Fruit fly (Drosophila melanogaster) whole organism, wandering third instar larva: Measurements from ENCODE around the gene Obp28a.
A peak's percentile ranks its signal among the peaks of the same experiment; 100 is the strongest.

Experiments
- Abd-B ChIP-seq: fragments of >200 bp; optimal IDR thresholded peaks from 2 replicates; lab custom pipeline; 2017; ENCODE audit warnings: missing biosample characterization, missing genetic modification characterization
- CG32264 ChIP-seq: fragments of 200-800 bp; sonication (Bioruptor generic); optimal IDR thresholded peaks from 2 replicates; lab custom pipeline; 2016; ENCODE audit warnings: missing biosample characterization, missing genetic modification characterization
- CG9705 ChIP-seq: fragments of 200-800 bp; sonication (Bioruptor generic); optimal IDR thresholded peaks from 2 replicates; lab custom pipeline; 2018; ENCODE audit warnings: missing biosample characterization, mild to moderate bottlenecking, missing genetic modification characterization
- Dfd ChIP-seq: fragments of >200 bp; optimal IDR thresholded peaks from 2 replicates; lab custom pipeline; 2017; ENCODE audit warnings: missing biosample characterization, missing genetic modification characterization
- Dif ChIP-seq: fragments of 200-275, 200-300 bp; sonication (Bioruptor generic); optimal IDR thresholded peaks from 2 replicates; lab custom pipeline; 2018; ENCODE audit warnings: missing biosample characterization, missing genetic modification characterization; ENCODE audit not compliant: partially characterized antibody
- GATAd ChIP-seq: sonication (Bioruptor generic); optimal IDR thresholded peaks from 2 replicates; lab custom pipeline; 2016; ENCODE audit warnings: missing biosample characterization, missing genetic modification characterization
- HLH106 ChIP-seq: fragments of 200-800 bp; optimal IDR thresholded peaks from 3 replicates; lab custom pipeline; 2019; ENCODE audit warnings: missing biosample characterization, mild to moderate bottlenecking, missing genetic modification characterization, moderate library complexity
- Hr83 ChIP-seq: fragments of 200-300 bp; sonication (Bioruptor generic); optimal IDR thresholded peaks from 2 replicates; lab custom pipeline; 2016; ENCODE audit warnings: missing biosample characterization, mild to moderate bottlenecking, missing genetic modification characterization, moderate library complexity; ENCODE audit not compliant: poor library complexity, severe bottlenecking
- Jra ChIP-seq: sonication (Bioruptor generic); optimal IDR thresholded peaks from 2 replicates; lab custom pipeline; 2016; ENCODE audit warnings: missing biosample characterization, missing genetic modification characterization
- Mio ChIP-seq: sonication (Bioruptor generic); optimal IDR thresholded peaks from 2 replicates; lab custom pipeline; 2016; ENCODE audit warnings: missing biosample characterization, missing genetic modification characterization
- Myc ChIP-seq: fragments of >200 bp; optimal IDR thresholded peaks from 2 replicates; lab custom pipeline; 2017
- OdsH ChIP-seq: fragments of 200-800 bp; sonication (Bioruptor generic); optimal IDR thresholded peaks from 2 replicates; lab custom pipeline; 2016; ENCODE audit warnings: missing biosample characterization, mild to moderate bottlenecking, missing genetic modification characterization
- Vsx2 ChIP-seq: fragments of 200-300, 225-300 bp; sonication (Bioruptor generic); optimal IDR thresholded peaks from 2 replicates; lab custom pipeline; 2018; ENCODE audit warnings: missing biosample characterization, missing genetic modification characterization; ENCODE audit not compliant: partially characterized antibody
- br ChIP-seq: fragments of 200-800 bp; sonication (Bioruptor generic); optimal IDR thresholded peaks from 2 replicates; lab custom pipeline; 2016; ENCODE audit warnings: missing biosample characterization, missing genetic modification characterization
- brk ChIP-seq: fragments of 200-800 bp; sonication (Bioruptor generic); optimal IDR thresholded peaks from 2 replicates; lab custom pipeline; 2016; ENCODE audit warnings: missing biosample characterization, mild to moderate bottlenecking, missing genetic modification characterization
- dl ChIP-seq, 2 experiments: fragments of 175-275, 200-275 bp in 1 of 2; fragments of 200-275 bp in 1 of 2; sonication (Bioruptor generic); optimal IDR thresholded peaks; lab custom pipeline; 2018; ENCODE audit warnings: mild to moderate bottlenecking in 2 of 2, missing biosample characterization in 2 of 2, missing genetic modification characterization in 2 of 2, moderate library complexity in 2 of 2; ENCODE audit not compliant: partially characterized antibody in 2 of 2, insufficient read depth in 1 of 2
- dmrt93B ChIP-seq: fragments of 200-800 bp; sonication (Bioruptor generic); optimal IDR thresholded peaks from 2 replicates; lab custom pipeline; 2018; ENCODE audit warnings: missing biosample characterization, mild to moderate bottlenecking, missing genetic modification characterization
- ey ChIP-seq: fragments of 200-800 bp; sonication (Bioruptor generic); optimal IDR thresholded peaks from 2 replicates; lab custom pipeline; 2016; ENCODE audit warnings: missing biosample characterization, missing genetic modification characterization
- foxo ChIP-seq, 2 experiments: fragments of 200-800 bp; sonication (Bioruptor generic); optimal IDR thresholded peaks; 2 replicates in 1 of 2; 3 replicates in 1 of 2; lab custom pipeline; 2016 to 2017; ENCODE audit warnings: missing biosample characterization in 2 of 2, missing genetic modification characterization in 2 of 2
- h ChIP-seq: fragments of 200-800 bp; sonication (Bioruptor generic); optimal IDR thresholded peaks from 3 replicates; lab custom pipeline; 2016; ENCODE audit warnings: missing biosample characterization, mild to moderate bottlenecking, missing genetic modification characterization
- jim ChIP-seq: fragments of 175-275, 200-325 bp; sonication (Bioruptor generic); optimal IDR thresholded peaks from 2 replicates; lab custom pipeline; 2016; ENCODE audit warnings: missing biosample characterization, mild to moderate bottlenecking, missing genetic modification characterization
- lola ChIP-seq: fragments of >200 bp; optimal IDR thresholded peaks from 2 replicates; lab custom pipeline; 2017; ENCODE audit warnings: missing biosample characterization, missing genetic modification characterization
- rgr ChIP-seq: fragments of 200-800 bp; sonication (Bioruptor generic); optimal IDR thresholded peaks from 3 replicates; lab custom pipeline; 2016; ENCODE audit warnings: missing biosample characterization, mild to moderate bottlenecking, missing genetic modification characterization
- sv ChIP-seq: fragments of 200-800 bp; sonication (Bioruptor generic); optimal IDR thresholded peaks from 3 replicates; lab custom pipeline; 2016; ENCODE audit warnings: missing biosample characterization, missing genetic modification characterization
- tai ChIP-seq: sonication (Bioruptor generic); optimal IDR thresholded peaks from 2 replicates; lab custom pipeline; 2016; ENCODE audit warnings: missing biosample characterization, missing genetic modification characterization
- usp ChIP-seq: fragments of >200 bp; optimal IDR thresholded peaks from 2 replicates; lab custom pipeline; 2017; ENCODE audit warnings: missing biosample characterization, missing genetic modification characterization

The Obp28a gene

DNA sequence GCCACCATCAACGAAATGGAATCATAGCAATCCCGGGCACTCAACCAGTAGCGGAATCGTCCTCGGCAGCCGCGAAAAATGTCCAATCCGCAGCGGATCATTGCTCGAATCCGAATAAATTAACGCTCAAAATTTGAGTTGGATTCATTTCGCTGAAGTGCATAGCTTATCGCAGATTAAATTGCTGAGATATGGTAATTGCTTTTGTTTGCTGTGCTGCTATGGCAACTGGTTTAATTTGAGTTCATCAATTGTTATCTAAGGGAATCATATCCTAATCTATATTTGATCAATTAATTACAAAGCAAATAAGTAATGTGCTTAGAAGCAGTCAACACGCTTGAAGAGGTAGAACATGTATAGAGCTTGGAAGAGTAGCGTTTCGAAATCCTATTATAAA lies 35.0 kb downstream of the Obp28a start, which contains the start of gene Gr28b:
Gene Gr28b, minus strand, starts transcription at position 101 of the 400 bp plus-strand sequence.
- TF ChIP-seq tai (no peak), OdsH (GFP tag; lab: Kevin White, UChicago) (no peak), br (GFP tag; lab: Kevin White, UChicago) (no peak), Mio (GFP tag; lab: Kevin White, UChicago) (no peak), jim (GFP tag; lab: Kevin White, UChicago) (no peak), CG32264 (GFP tag; lab: Kevin White, UChicago) (no peak), usp (GFP tag; lab: Kevin White, UChicago) (no peak)

DNA sequence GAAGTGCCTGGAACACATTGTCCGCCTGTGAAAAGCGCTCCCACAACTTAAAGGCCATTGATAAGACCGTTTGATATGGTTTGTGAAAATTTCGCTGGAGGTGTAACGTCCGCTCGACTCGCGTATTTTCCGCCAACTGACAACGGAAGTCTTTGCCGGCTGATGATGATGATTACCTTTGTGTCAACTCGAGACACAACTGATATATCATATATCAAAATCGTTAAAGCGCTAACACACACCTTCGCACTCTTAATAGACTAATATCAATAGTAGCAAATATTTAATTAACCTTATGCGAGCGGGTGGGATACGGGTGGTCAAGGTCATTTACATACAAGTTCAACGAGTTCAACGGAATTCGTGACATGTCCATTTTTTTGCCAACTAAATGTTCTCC lies 43.1 kb downstream of the Obp28a start, which contains the start of gene Gr28a:
Gene Gr28a, minus strand, starts transcription at position 101 of the 400 bp plus-strand sequence.
- TF ChIP-seq Myc (lab: Kevin White, UChicago) (no peak), sv (GFP tag; lab: Kevin White, UChicago) (no peak), rgr (GFP tag; lab: Kevin White, UChicago) (no peak), CG9705 (GFP tag; lab: Kevin White, UChicago) (no peak), Hr83 (GFP tag; lab: Kevin White, UChicago) (no peak), OdsH (GFP tag; lab: Kevin White, UChicago) (no peak), Mio (GFP tag; lab: Kevin White, UChicago) (no peak), jim (GFP tag; lab: Kevin White, UChicago) (no peak), foxo (GFP tag; optimal IDR thresholded peaks at IDR 0.05; lab: Kevin White, UChicago) (no peak), h (GFP tag; lab: Kevin White, UChicago) (no peak)

dm6 chr2L:7452093-7452492 lies 45.1 kb downstream of the Obp28a start:
- TF ChIP-seq jim (GFP tag; lab: Kevin White, UChicago), result no peak
- TF ChIP-seq HLH106 (tag; lab: Kevin White, UChicago), result no peak
- peak; percentile 65 for TF ChIP-seq Vsx2 (GFP tag; lab: Kevin White, UChicago)
- peak; percentile 56 to 69 for TF ChIP-seq dl (GFP tag; optimal IDR thresholded peaks at IDR 0.05; lab: Kevin White, UChicago; ENCODE audit: insufficient read depth in 1 of 2, partially characterized antibody in 2 of 2)
- no peak for TF ChIP-seq brk
- no peak for TF ChIP-seq Jra (GFP tag; lab: Kevin White, UChicago)
- TF ChIP-seq OdsH (GFP tag; lab: Kevin White, UChicago), result no peak
- TF ChIP-seq GATAd (GFP tag; lab: Kevin White, UChicago), result no peak
- TF ChIP-seq Dif, result peak; percentile 77
- TF ChIP-seq dmrt93B (GFP tag; lab: Kevin White, UChicago), result no peak

DNA sequence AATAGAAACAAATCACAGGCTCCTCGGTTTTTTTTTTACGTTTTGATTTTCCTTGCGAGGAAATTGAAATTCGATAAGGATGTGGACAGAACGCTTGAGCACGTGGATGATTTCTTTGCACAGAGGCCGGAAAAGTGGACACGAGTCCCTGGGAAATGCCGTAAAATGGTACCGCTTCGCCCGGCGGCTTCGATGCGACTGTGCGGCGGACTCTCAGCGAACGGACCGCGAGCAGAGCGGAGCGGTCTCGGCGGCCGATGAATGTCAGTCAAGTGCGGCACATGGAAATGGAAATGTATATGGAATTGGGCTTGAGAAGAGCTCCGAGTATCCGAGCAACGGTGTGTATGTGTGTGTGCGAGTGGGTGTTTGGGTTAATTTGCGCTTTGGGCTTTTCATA lies 46.2 kb downstream of the Obp28a start, which contains the start of gene santa-maria:
Gene santa-maria, minus strand, starts transcription at position 279 of the 400 bp plus-strand sequence.
- TF ChIP-seq Vsx2 (GFP tag; lab: Kevin White, UChicago) (peak; percentile 46), ey (GFP tag; lab: Kevin White, UChicago) (no peak)

- TF ChIP-seq Abd-B (GFP tag; lab: Kevin White, UChicago), result no peak
- no peak for TF ChIP-seq dmrt93B (GFP tag; lab: Kevin White, UChicago)
- no peak for TF ChIP-seq CG9705 (GFP tag; lab: Kevin White, UChicago)
- no peak for TF ChIP-seq br (GFP tag; lab: Kevin White, UChicago)
- TF ChIP-seq lola, result no peak
- no peak for TF ChIP-seq Hr83 (GFP tag; lab: Kevin White, UChicago)
- no peak for TF ChIP-seq sv (GFP tag; lab: Kevin White, UChicago)
- no peak for TF ChIP-seq Dfd (GFP tag; lab: Kevin White, UChicago)
These were observed 48.8 kb downstream of the Obp28a start for dm6 chr2L:7448371-7448770.

DNA sequence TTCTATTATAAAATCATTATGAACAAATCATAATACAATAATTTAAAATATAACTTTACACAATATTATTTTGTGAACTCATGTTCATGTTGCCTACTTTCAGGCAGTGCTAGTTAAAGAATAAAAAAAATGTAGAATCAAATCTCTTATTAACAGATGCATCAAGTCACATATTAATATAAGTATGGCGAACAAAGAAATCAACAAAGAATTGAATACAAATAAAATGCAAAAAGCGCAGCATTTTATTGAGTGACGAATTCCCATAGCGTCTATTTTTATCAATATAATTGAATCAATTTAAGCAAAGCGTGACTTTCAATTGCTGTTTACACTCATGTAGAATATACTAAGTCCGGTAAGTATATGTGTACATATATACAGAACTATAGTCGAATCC lies 49.3 kb downstream of the Obp28a start:
- TF ChIP-seq Dfd (GFP tag; lab: Kevin White, UChicago) (no peak), br (GFP tag; lab: Kevin White, UChicago) (no peak), Myc (lab: Kevin White, UChicago) (peak; percentile 22), rgr (GFP tag; lab: Kevin White, UChicago) (no peak)
- TF ChIP-seq, all 38 proteins: peak for 1
